Worm (Caenorhabditis elegans): ENCODE data around the gene cyp-37A1.

cyp-37A1 gene

DNA sequence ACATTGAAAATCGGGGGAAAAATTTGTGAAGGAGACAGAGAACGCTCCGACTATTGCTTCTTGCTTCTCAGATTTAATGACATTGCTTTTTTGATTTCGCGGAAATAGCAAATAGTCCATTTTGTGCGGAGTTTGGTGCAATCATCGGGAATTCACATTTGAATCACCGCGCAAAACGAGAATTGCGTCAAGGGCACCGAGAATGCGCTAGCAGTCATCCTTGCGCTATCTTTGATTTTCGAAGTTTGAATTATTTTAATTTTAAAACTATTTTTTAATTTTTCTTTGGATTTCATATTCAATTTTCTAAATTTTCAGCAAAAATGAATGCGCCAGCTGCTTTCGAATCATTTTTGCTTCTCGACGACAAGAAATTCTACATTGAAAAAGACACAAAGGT, 43.0 kb upstream of the cyp-37A1 start, which contains the start of gene rpb-11:
Gene rpb-11 (plus strand): TSS at position 319 of the 400 bp plus-strand sequence.
- TF ChIP-seq ahr-1 (tag; optimal IDR thresholded peaks at IDR 0.05) (no peak), sdc-2 (tag; optimal IDR thresholded peaks at IDR 0.05) (peak; percentile 12), ceh-48 (tag; optimal IDR thresholded peaks at IDR 0.05) (no peak), unc-86 (tag; optimal IDR thresholded peaks at IDR 0.05) (peak; percentile 61), dmd-4 (tag; optimal IDR thresholded peaks at IDR 0.05; ENCODE audit: borderline replicate concordance) (no peak), fax-1 (tag; optimal IDR thresholded peaks at IDR 0.05) (peak; percentile 75), pha-2 (tag; optimal IDR thresholded peaks at IDR 0.05) (peak; percentile 39), K02D7.2 (tag; optimal IDR thresholded peaks at IDR 0.05) (no peak), dve-1 (tag; optimal IDR thresholded peaks at IDR 0.05) (peak; percentile 6), T23F11.4 (GFP tag; optimal IDR thresholded peaks at IDR 0.05) (peak; percentile 29), ref-2 (tag; optimal IDR thresholded peaks at IDR 0.05) (peak; percentile 62), K09A11.1 (tag; optimal IDR thresholded peaks at IDR 0.05; ENCODE audit: insufficient read depth) (peak; percentile 29), ceh-45 (GFP tag; IDR thresholded peaks at IDR 0.05) (0 out of 2 replicates have a peak, but pooled peaks have one; percentile 33), lin-11 (tag; optimal IDR thresholded peaks at IDR 0.05) (peak; percentile 20), sox-2 (GFP tag; IDR thresholded peaks at IDR 0.05) (no peak; the same call in 1 of the 2 replicates), hlh-13 (GFP tag; optimal IDR thresholded peaks at IDR 0.05) (no peak), ceh-30 (tag; optimal IDR thresholded peaks at IDR 0.05) (peak; percentile 11), ceh-14 (tag; optimal IDR thresholded peaks at IDR 0.05) (peak; percentile 74), sox-4 (tag; optimal IDR thresholded peaks at IDR 0.05) (peak; percentile 48), pros-1 (tag; optimal IDR thresholded peaks at IDR 0.05) (no peak), hlh-15 (tag; optimal IDR thresholded peaks at IDR 0.05) (peak; percentile 24), tbx-2 (tag; optimal IDR thresholded peaks at IDR 0.05) (peak; percentile 75), nhr-11 (tag; optimal IDR thresholded peaks at IDR 0.05) (no peak), eyg-1 (tag; optimal IDR thresholded peaks at IDR 0.05) (no peak), hlh-30 (tag; optimal IDR thresholded peaks at IDR 0.05; ENCODE audit: insufficient read depth) (no peak), ceh-19 (GFP tag; optimal IDR thresholded peaks at IDR 0.05) (peak; percentile 21), fkh-10 (GFP tag; optimal IDR thresholded peaks at IDR 0.05) (no peak), zip-5 (tag; optimal IDR thresholded peaks at IDR 0.05) (no peak), elt-2 (tag; optimal IDR thresholded peaks at IDR 0.05) (peak; percentile 83), Y22D7AL.16 (tag; optimal IDR thresholded peaks at IDR 0.05) (peak; percentile 29), unc-55 (GFP tag; optimal IDR thresholded peaks at IDR 0.05) (peak; percentile 29), syd-9 (tag; optimal IDR thresholded peaks at IDR 0.05) (peak; percentile 1), hlh-8 (tag; optimal IDR thresholded peaks at IDR 0.05) (peak; percentile 50), ceh-34 (tag; optimal IDR thresholded peaks at IDR 0.05) (peak; percentile 69), ama-1 (optimal IDR thresholded peaks at IDR 0.05) (no peak), ceh-18 (tag; optimal IDR thresholded peaks at IDR 0.05) (peak; percentile 55), ceh-24 (tag; optimal IDR thresholded peaks at IDR 0.05) (no peak), ceh-31 (tag; optimal IDR thresholded peaks at IDR 0.05) (peak; percentile 70), mec-3 (tag; optimal IDR thresholded peaks at IDR 0.05; ENCODE audit: borderline replicate concordance) (no peak), pat-9 (tag; optimal IDR thresholded peaks at IDR 0.05) (peak; percentile 33), gmeb-2 (tag; optimal IDR thresholded peaks at IDR 0.05) (peak; percentile 65), npax-4 (tag; optimal IDR thresholded peaks at IDR 0.05) (peak; percentile 42), nhr-232 (tag; optimal IDR thresholded peaks at IDR 0.05) (no peak), unc-3 (GFP tag; conservative IDR thresholded peaks at IDR 0.05) (peak; percentile 65), unc-3 (tag; optimal IDR thresholded peaks at IDR 0.05) (peak; percentile 44), pqm-1 (tag; optimal IDR thresholded peaks at IDR 0.05) (no peak), hlh-6 (tag; optimal IDR thresholded peaks at IDR 0.05) (no peak), lim-6 (tag; optimal IDR thresholded peaks at IDR 0.05) (no peak), unc-42 (tag; optimal IDR thresholded peaks at IDR 0.05) (peak; percentile 57), odd-2 (tag; optimal IDR thresholded peaks at IDR 0.05) (no peak), pag-3 (tag; optimal IDR thresholded peaks at IDR 0.05; ENCODE audit: borderline replicate concordance) (no peak), tbx-7 (tag; optimal IDR thresholded peaks at IDR 0.05) (no peak), F13H6.1 (tag; optimal IDR thresholded peaks at IDR 0.05) (peak; percentile 24), rnt-1 (tag; optimal IDR thresholded peaks at IDR 0.05) (peak; percentile 30)

Data from whole organism, late embryonic.